Worm (Caenorhabditis elegans) whole organism, L2 larva: ENCODE data around the gene C27A2.7.

Experiments used
- nhr-12 ChIP-seq: fragments of 150-350 bp; optimal IDR thresholded peaks from 2 replicates; lab custom pipeline; 2014; ENCODE audit warnings: missing biosample characterization, missing genetic modification characterization
- nhr-77 ChIP-seq: fragments of 150-350 bp; optimal IDR thresholded peaks from 2 replicates; lab custom pipeline; 2014; ENCODE audit warnings: missing biosample characterization, missing genetic modification characterization
- ztf-4 ChIP-seq: fragments of 150-350 bp; optimal IDR thresholded peaks from 2 replicates; lab custom pipeline; 2014; ENCODE audit warnings: missing biosample characterization, missing genetic modification characterization

DNA sequence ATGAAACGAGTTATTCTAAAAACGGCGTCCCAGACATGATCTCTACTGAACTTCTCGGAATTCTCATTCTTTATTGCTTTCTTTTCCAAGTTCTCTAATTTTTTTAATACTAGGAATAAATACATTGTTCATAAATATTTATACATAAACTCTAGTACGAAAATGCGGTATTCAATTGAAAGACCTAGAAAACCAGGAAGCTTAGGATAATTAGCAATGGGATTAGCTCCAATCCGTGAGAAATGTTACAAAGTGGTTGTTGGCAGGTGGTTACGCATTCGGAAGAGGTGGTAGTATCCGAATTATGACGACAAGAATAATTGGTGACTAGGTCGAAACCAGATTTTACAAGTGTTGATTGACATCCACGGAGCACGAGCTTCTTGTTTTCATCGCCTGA, 4.2 kb downstream of the C27A2.7 start:
- TF ChIP-seq ztf-4 (tag; lab: Kevin White, UChicago) (no peak), nhr-12 (no peak), nhr-77 (no peak)
